Worm (Caenorhabditis elegans) whole organism, L1 larva: ENCODE measurements around the gene rnf-113.

Experiments
- F16B12.6 ChIP-seq: fragments of 150-350 bp; optimal IDR thresholded peaks from 2 replicates; lab custom pipeline; 2014; ENCODE audit warnings: missing biosample characterization, missing genetic modification characterization
- Y116A8C.19 ChIP-seq: sonication (generic microtip); optimal IDR thresholded peaks from 2 replicates; lab custom pipeline; 2016; ENCODE audit warnings: missing compliant biosample characterization, missing genetic modification characterization, borderline replicate concordance
- blmp-1 ChIP-seq: fragments of 150-350 bp; optimal IDR thresholded peaks from 2 replicates; lab custom pipeline; 2014; ENCODE audit warnings: missing biosample characterization, missing genetic modification characterization
- ceh-8 ChIP-seq: fragments of 200-800 bp; sonication (Bioruptor generic); optimal IDR thresholded peaks from 2 replicates; lab custom pipeline; 2018; ENCODE audit warnings: mild to moderate bottlenecking, missing genetic modification characterization, moderate library complexity, missing compliant biosample characterization
- ces-1 ChIP-seq: fragments of 150-350 bp; optimal IDR thresholded peaks from 2 replicates; lab custom pipeline; 2014; ENCODE audit warnings: missing biosample characterization, missing genetic modification reagents, missing genetic modification characterization
- dpl-1 ChIP-seq, 3 experiments: fragments of 150-350 bp in 2 of 3; sonication (generic microtip) in 1 of 3; optimal IDR thresholded peaks; 2 replicates each; lab custom pipeline; 2014 to 2017; ENCODE audit warnings: missing biosample characterization in 3 of 3, missing genetic modification characterization in 3 of 3, missing genetic modification reagents in 3 of 3
- dsc-1 ChIP-seq: sonication (generic microtip); optimal IDR thresholded peaks from 2 replicates; lab custom pipeline; 2016; ENCODE audit warnings: mild to moderate bottlenecking, missing genetic modification characterization, missing compliant biosample characterization
- egl-27 ChIP-seq, 2 experiments: fragments of 150-350 bp in 1 of 2; sonication (generic microtip); optimal IDR thresholded peaks; 3 replicates each; lab custom pipeline; 2017 to 2018; ENCODE audit warnings: missing biosample characterization in 2 of 2, missing genetic modification characterization in 2 of 2, missing genetic modification reagents in 2 of 2
- elt-2 ChIP-seq: sonication (generic microtip); optimal IDR thresholded peaks from 2 replicates; lab custom pipeline; 2016; ENCODE audit warnings: missing genetic modification characterization, mild to moderate bottlenecking, inconsistent platforms, missing compliant biosample characterization, missing genetic modification reagents
- elt-3 ChIP-seq, 6 experiments: fragments of 150-350 bp in 1 of 6; sonication (generic microtip); optimal IDR thresholded peaks; 2 replicates each; lab custom pipeline; 2017 to 2018; ENCODE audit warnings: missing biosample characterization in 6 of 6, missing genetic modification characterization in 6 of 6, inconsistent platforms in 1 of 6
- fkh-4 ChIP-seq: sonication (generic microtip); optimal IDR thresholded peaks from 2 replicates; lab custom pipeline; 2016; ENCODE audit warnings: missing compliant biosample characterization, missing genetic modification characterization, borderline replicate concordance
- fos-1 ChIP-seq: fragments of 150-350 bp; optimal IDR thresholded peaks from 2 replicates; lab custom pipeline; 2014; ENCODE audit warnings: missing biosample characterization, missing genetic modification characterization
- grh-1 ChIP-seq: fragments of 200-800 bp; sonication (Bioruptor generic); IDR thresholded peaks from 2 replicates; pipeline ENCODE4 v1.3.6; 2022; ENCODE audit warnings: missing genetic modification reagents, missing genetic modification characterization, missing compliant biosample characterization
- hlh-17 ChIP-seq: fragments of 200-800 bp; sonication (Bioruptor generic); optimal IDR thresholded peaks from 2 replicates; lab custom pipeline; 2018; ENCODE audit warnings: missing genetic modification characterization, mild to moderate bottlenecking, missing compliant biosample characterization, moderate library complexity, borderline replicate concordance
- lin-35 ChIP-seq, 2 experiments: fragments of 150-350 bp; optimal IDR thresholded peaks; 2 replicates each; lab custom pipeline; 2014; ENCODE audit warnings: missing biosample characterization in 2 of 2, missing genetic modification characterization in 2 of 2, missing genetic modification reagents in 2 of 2
- lin-39 ChIP-seq: fragments of 150-350 bp; optimal IDR thresholded peaks from 2 replicates; lab custom pipeline; 2014; ENCODE audit warnings: missing biosample characterization, missing genetic modification reagents, missing genetic modification characterization
- lsy-2 ChIP-seq, 2 experiments: fragments of 150-350 bp; optimal IDR thresholded peaks; 2 replicates each; lab custom pipeline; 2014; ENCODE audit warnings: missing biosample characterization in 2 of 2, missing genetic modification characterization in 2 of 2
- mab-9 ChIP-seq: fragments of 200-800 bp; sonication (Bioruptor generic); IDR thresholded peaks from 2 replicates; pipeline ENCODE4 v1.3.6; 2022; ENCODE audit warnings: missing genetic modification reagents, missing genetic modification characterization, missing compliant biosample characterization
- mef-2 ChIP-seq: fragments of 150-350 bp; optimal IDR thresholded peaks from 2 replicates; lab custom pipeline; 2014; ENCODE audit warnings: missing biosample characterization, missing genetic modification characterization
- mep-1 ChIP-seq: fragments of 150-350 bp; optimal IDR thresholded peaks from 2 replicates; lab custom pipeline; 2014; ENCODE audit warnings: missing biosample characterization, missing genetic modification characterization
- nhr-19 ChIP-seq: fragments of 200-800 bp; sonication (Bioruptor generic); conservative IDR thresholded peaks from 2 replicates; pipeline ENCODE4 v1.3.6; 2022; ENCODE audit warnings: missing genetic modification characterization, missing compliant biosample characterization
- nhr-20 ChIP-seq: sonication (generic microtip); optimal IDR thresholded peaks from 2 replicates; lab custom pipeline; 2016; ENCODE audit warnings: mild to moderate bottlenecking, missing genetic modification characterization, missing compliant biosample characterization
- nhr-237 ChIP-seq: fragments of 150-350 bp; optimal IDR thresholded peaks from 2 replicates; lab custom pipeline; 2014; ENCODE audit warnings: missing biosample characterization, missing genetic modification characterization
- nhr-76 ChIP-seq: sonication (generic microtip); optimal IDR thresholded peaks from 2 replicates; lab custom pipeline; 2017; ENCODE audit warnings: missing biosample characterization, missing genetic modification characterization
- nhr-77 ChIP-seq: fragments of 150-350 bp; optimal IDR thresholded peaks from 2 replicates; lab custom pipeline; 2014; ENCODE audit warnings: missing biosample characterization, missing genetic modification characterization
- nhr-90 ChIP-seq: sonication (generic microtip); optimal IDR thresholded peaks from 2 replicates; lab custom pipeline; 2016; ENCODE audit warnings: mild to moderate bottlenecking, missing genetic modification characterization, missing compliant biosample characterization; ENCODE audit not compliant: poor library complexity
- pag-3 ChIP-seq: sonication (generic microtip); optimal IDR thresholded peaks from 2 replicates; lab custom pipeline; 2017; ENCODE audit warnings: missing genetic modification characterization, mild to moderate bottlenecking, missing compliant biosample characterization, antibody characterized with exemption, borderline replicate concordance; ENCODE audit not compliant: insufficient read depth
- pqm-1 ChIP-seq: sonication (generic microtip); optimal IDR thresholded peaks from 3 replicates; lab custom pipeline; 2017; ENCODE audit warnings: missing biosample characterization, missing genetic modification characterization
- sptf-1 ChIP-seq: fragments of 150-350 bp; optimal IDR thresholded peaks from 2 replicates; lab custom pipeline; 2014; ENCODE audit warnings: missing biosample characterization, missing genetic modification characterization
- swsn-7 ChIP-seq: sonication (generic microtip); optimal IDR thresholded peaks from 2 replicates; lab custom pipeline; 2016; ENCODE audit warnings: missing genetic modification characterization, missing compliant biosample characterization
- tbx-2 ChIP-seq: sonication (generic microtip); optimal IDR thresholded peaks from 2 replicates; lab custom pipeline; 2016; ENCODE audit warnings: missing genetic modification characterization, missing compliant biosample characterization
- unc-86 ChIP-seq: sonication (generic microtip); optimal IDR thresholded peaks from 2 replicates; lab custom pipeline; 2016; ENCODE audit warnings: missing genetic modification characterization, missing compliant biosample characterization
- unc-98 ChIP-seq: fragments of 200-800 bp; sonication (Bioruptor generic); IDR thresholded peaks from 2 replicates; pipeline ENCODE4 v1.3.6; 2022; ENCODE audit warnings: missing genetic modification characterization, missing compliant biosample characterization
- xbp-1 ChIP-seq: sonication (generic microtip); optimal IDR thresholded peaks from 2 replicates; lab custom pipeline; 2016; ENCODE audit warnings: missing genetic modification characterization, missing compliant biosample characterization
- zip-4 ChIP-seq: fragments of 200-800 bp; sonication (Bioruptor generic); optimal IDR thresholded peaks from 2 replicates; lab custom pipeline; 2018; ENCODE audit warnings: mild to moderate bottlenecking, missing genetic modification characterization, moderate library complexity, missing compliant biosample characterization

rnf-113 gene

DNA sequence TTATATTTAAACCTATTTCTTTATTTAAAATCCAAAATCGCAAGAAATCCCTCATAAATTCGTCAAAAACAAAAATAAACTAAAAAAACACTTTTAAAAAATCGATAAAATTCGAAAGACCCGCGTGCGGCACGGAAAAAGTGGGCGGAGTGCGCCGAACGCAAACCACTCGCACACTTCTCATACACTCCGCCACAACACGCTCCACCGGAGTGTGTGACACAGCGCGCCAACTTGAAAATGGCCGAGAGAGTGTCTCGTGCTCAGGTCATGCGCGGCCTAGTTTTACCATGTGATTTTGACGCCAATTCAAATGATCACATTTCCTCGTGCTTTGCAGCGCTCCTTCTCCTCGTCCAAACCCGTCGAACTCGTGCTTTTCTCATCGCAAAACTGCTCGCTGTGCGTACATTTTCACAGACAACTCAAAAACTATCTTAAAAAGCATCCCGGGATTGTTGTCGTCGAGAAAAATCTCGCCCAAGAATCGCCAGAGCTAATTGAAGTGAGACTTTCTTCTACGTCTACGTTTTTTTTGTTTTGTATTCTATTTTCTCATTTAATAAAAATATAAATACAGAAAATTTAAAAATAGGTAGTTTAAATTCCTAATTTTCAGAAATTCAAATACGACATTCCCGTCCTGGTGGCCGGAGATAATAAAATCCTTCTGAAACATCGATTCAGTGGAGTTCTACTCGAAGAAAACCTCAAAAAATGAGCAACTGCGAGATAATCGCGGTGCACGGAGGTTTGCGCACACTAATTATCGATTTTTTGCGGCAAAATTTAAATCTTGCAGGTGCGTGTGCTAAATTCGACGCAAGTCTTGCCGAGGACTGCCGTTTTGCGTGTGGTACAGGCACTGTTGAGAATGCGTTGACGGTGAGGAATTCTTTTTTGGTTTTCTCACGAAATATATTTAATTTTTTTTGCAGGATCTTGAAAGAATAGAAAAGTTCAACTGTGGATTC is 1.9 kb upstream of the rnf-113 start, which contains the start of gene tasp-1 (continued):
- TF ChIP-seq dpl-1 (GFP tag; optimal IDR thresholded peaks at IDR 0.05; lab: Kevin White, UChicago) = peak; percentile 100
- peak; percentile 100 for TF ChIP-seq nhr-77 (tag; lab: Kevin White, UChicago)
- TF ChIP-seq mab-9 (GFP tag; lab: Robert Waterston, UW) = peak; percentile 100
- TF ChIP-seq mef-2 (tag; lab: Kevin White, UChicago) = peak; percentile 94
- peak; percentile 100 for TF ChIP-seq nhr-20 (tag; lab: Kevin White, UChicago)
- peak; percentile 100 for TF ChIP-seq nhr-19
- peak; percentile 96 for TF ChIP-seq lin-39 (tag; lab: Kevin White, UChicago)
- TF ChIP-seq dsc-1 (tag; lab: Kevin White, UChicago) = peak; percentile 100
- peak; percentile 98 to 99 for TF ChIP-seq lsy-2 (tag; optimal IDR thresholded peaks at IDR 0.05; lab: Kevin White, UChicago)
- peak; percentile 95 for TF ChIP-seq Y116A8C.19 (tag; lab: Kevin White, UChicago)
- peak; percentile 97 for TF ChIP-seq elt-2 (tag; lab: Kevin White, UChicago)
- peak; percentile 99 for TF ChIP-seq nhr-237
- peak; percentile 91 for TF ChIP-seq ces-1 (GFP tag; lab: Kevin White, UChicago)
- TF ChIP-seq unc-86 = peak; percentile 100
- TF ChIP-seq blmp-1 = peak; percentile 82
- no peak for TF ChIP-seq sptf-1 (tag; lab: Kevin White, UChicago)
- peak; percentile 96 for TF ChIP-seq nhr-76
- peak; percentile 99 for TF ChIP-seq grh-1 (GFP tag; lab: Robert Waterston, UW)
- peak; percentile 98 for TF ChIP-seq fkh-4 (tag; lab: Kevin White, UChicago)
- peak; percentile 1 for TF ChIP-seq pag-3 (tag; lab: Kevin White, UChicago)
- TF ChIP-seq swsn-7 (tag; lab: Kevin White, UChicago) = peak; percentile 100
- peak; percentile 99 for TF ChIP-seq xbp-1 (tag; lab: Kevin White, UChicago)
- peak; percentile 95 to 99 (median 98) for TF ChIP-seq elt-3 (tag; optimal IDR thresholded peaks at IDR 0.05; lab: Kevin White, UChicago)
- TF ChIP-seq nhr-90 (tag; lab: Kevin White, UChicago) = peak; percentile 100
- TF ChIP-seq zip-4 (GFP tag; lab: Kevin White, UChicago) = peak; percentile 98
- TF ChIP-seq egl-27 (tag; optimal IDR thresholded peaks at IDR 0.05; lab: Kevin White, UChicago) = peak; percentile 94 to 95
- TF ChIP-seq lin-35 (GFP tag; optimal IDR thresholded peaks at IDR 0.05; lab: Kevin White, UChicago) = peak; percentile 100
- TF ChIP-seq tbx-2 (tag; lab: Kevin White, UChicago) = peak; percentile 100
- no peak for TF ChIP-seq hlh-17 (GFP tag; lab: Kevin White, UChicago)
- TF ChIP-seq fos-1 (tag; lab: Kevin White, UChicago) = peak; percentile 99
- peak; percentile 99 for TF ChIP-seq ceh-8 (GFP tag; lab: Kevin White, UChicago)
- peak; percentile 98 for TF ChIP-seq mep-1 (tag; lab: Kevin White, UChicago)
- peak; percentile 93 for TF ChIP-seq pqm-1 (tag; lab: Kevin White, UChicago)
- TF ChIP-seq F16B12.6 (tag; lab: Kevin White, UChicago) = peak; percentile 80

DNA sequence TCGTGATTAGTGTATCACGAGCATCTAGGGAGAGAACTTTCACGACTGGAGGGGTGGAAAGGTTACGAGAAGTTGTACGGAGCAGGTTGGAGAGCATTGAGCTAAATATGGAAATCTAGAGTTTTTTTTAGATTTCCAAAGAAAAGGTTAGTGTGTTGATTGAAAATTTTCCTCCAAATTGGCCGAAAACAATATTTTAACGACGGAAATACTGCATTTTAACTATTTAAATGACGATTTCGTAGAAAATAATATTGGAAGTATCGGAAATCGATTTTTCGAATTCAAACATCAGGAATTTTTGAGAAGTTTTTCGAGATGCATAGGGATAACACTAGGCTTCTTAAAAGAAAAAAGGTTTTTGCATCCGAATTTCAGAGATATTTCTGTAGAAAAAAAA is 982 bp upstream of the rnf-113 start, which contains the start of gene K01G5.10:
Gene K01G5.10, minus strand, starts transcription at position 101 of the 400 bp plus-strand sequence.
- TF ChIP-seq hlh-17 (GFP tag; lab: Kevin White, UChicago) (no peak), unc-98 (GFP tag; lab: Robert Waterston, UW) (no peak)
- TF ChIP-seq, all 84 proteins: peak for 0
